Worm (Caenorhabditis elegans) whole organism, L2 larva: ENCODE results near the gene T12B5.15.

Experiments
- C34F6.9 ChIP-seq: fragments of 150-350 bp; optimal IDR thresholded peaks from 2 replicates; lab custom pipeline; 2014; ENCODE audit warnings: missing biosample characterization, missing genetic modification characterization
- Y55F3AM.14 ChIP-seq: fragments of 200-800 bp; sonication (Bioruptor generic); optimal IDR thresholded peaks from 2 replicates; lab custom pipeline; 2018; ENCODE audit warnings: mild to moderate bottlenecking, missing genetic modification characterization, missing compliant biosample characterization
- sma-3 ChIP-seq: sonication (generic microtip); optimal IDR thresholded peaks from 2 replicates; lab custom pipeline; 2016; ENCODE audit warnings: missing genetic modification reagents, missing genetic modification characterization, missing compliant biosample characterization
- ztf-4 ChIP-seq: fragments of 150-350 bp; optimal IDR thresholded peaks from 2 replicates; lab custom pipeline; 2014; ENCODE audit warnings: missing biosample characterization, missing genetic modification characterization

ce11 chrIII:982961-983360 lies 28.5 kb upstream of the T12B5.15 start, which contains the start of gene tbc-10:
- TF ChIP-seq C34F6.9 (tag; lab: Kevin White, UChicago) (no peak), ztf-4 (tag; lab: Kevin White, UChicago) (no peak), sma-3 (no peak), Y55F3AM.14 (GFP tag; lab: Kevin White, UChicago) (no peak)
